Fruit fly (Drosophila melanogaster) whole organism, embryonic: ENCODE measurements around the gene Tom70.

Experiments
- Abd-B ChIP-seq: fragments of 200-800 bp; sonication (Bioruptor generic); optimal IDR thresholded peaks from 2 replicates; lab custom pipeline; 2018; ENCODE audit warnings: missing biosample characterization, mild to moderate bottlenecking, missing genetic modification characterization, moderate library complexity
- Ada2b ChIP-seq: fragments of 200-800 bp; sonication (Bioruptor generic); IDR thresholded peaks from 2 replicates; pipeline ENCODE4 v1.3.6; 2022; ENCODE audit warnings: missing biosample characterization, missing genetic modification characterization
- Awh ChIP-seq: fragments of 200-800 bp; sonication (Bioruptor generic); IDR thresholded peaks from 2 replicates; pipeline ENCODE4, ENCODE4 v1.3.6; 2022; ENCODE audit warnings: missing biosample characterization, missing genetic modification characterization
- Bteb2 ChIP-seq: fragments of 200-800 bp; sonication (Bioruptor generic); optimal IDR thresholded peaks from 2 replicates; lab custom pipeline; 2016; ENCODE audit warnings: missing biosample characterization, missing genetic modification characterization
- CG10147 ChIP-seq: fragments of 200-800 bp; sonication (Bioruptor generic); optimal IDR thresholded peaks from 2 replicates; lab custom pipeline; 2019; ENCODE audit warnings: missing biosample characterization, mild to moderate bottlenecking, missing genetic modification characterization, moderate library complexity
- CG10209 ChIP-seq: fragments of 200-800 bp; sonication (Bioruptor generic); optimal IDR thresholded peaks from 3 replicates; lab custom pipeline; 2017; ENCODE audit warnings: missing biosample characterization, mild to moderate bottlenecking, missing genetic modification characterization, missing genetic modification reagents
- CG10274 ChIP-seq: fragments of 200-800 bp; sonication (Bioruptor generic); optimal IDR thresholded peaks from 3 replicates; lab custom pipeline; 2017; ENCODE audit warnings: missing biosample characterization, mild to moderate bottlenecking, missing genetic modification characterization
- CG11247 ChIP-seq: fragments of 200-800 bp; sonication (Bioruptor generic); IDR thresholded peaks from 2 replicates; pipeline ENCODE4 v1.3.6; 2022; ENCODE audit warnings: missing biosample characterization, missing genetic modification characterization
- CG12391 ChIP-seq: fragments of 200-800 bp; sonication (Bioruptor generic); optimal IDR thresholded peaks from 3 replicates; lab custom pipeline; 2018; ENCODE audit warnings: missing biosample characterization, mild to moderate bottlenecking, missing genetic modification characterization, moderate library complexity
- CG13775 ChIP-seq: fragments of 200-800 bp; sonication (Bioruptor generic); optimal IDR thresholded peaks from 3 replicates; lab custom pipeline; 2017; ENCODE audit warnings: missing biosample characterization, mild to moderate bottlenecking, missing genetic modification characterization
- CG1603 ChIP-seq: fragments of 200-800 bp; sonication (Bioruptor generic); optimal IDR thresholded peaks from 2 replicates; lab custom pipeline; 2019; ENCODE audit warnings: missing biosample characterization, mild to moderate bottlenecking, missing genetic modification characterization, moderate library complexity
- CG1647 ChIP-seq: fragments of 200-800 bp; sonication (Bioruptor generic); optimal IDR thresholded peaks from 3 replicates; lab custom pipeline; 2016; ENCODE audit warnings: missing biosample characterization, missing genetic modification characterization
- CG16779 ChIP-seq: fragments of 200-800 bp; sonication (Bioruptor generic); IDR thresholded peaks from 2 replicates; pipeline ENCODE4 v1.3.6; 2022; ENCODE audit warnings: missing biosample characterization, missing genetic modification characterization
- CG17385 ChIP-seq: fragments of 200-800 bp; sonication (Bioruptor generic); optimal IDR thresholded peaks from 3 replicates; lab custom pipeline; 2018; ENCODE audit warnings: missing biosample characterization, mild to moderate bottlenecking, missing genetic modification characterization
- CG17912 ChIP-seq: fragments of 200-800 bp; sonication (Bioruptor generic); optimal IDR thresholded peaks from 2 replicates; lab custom pipeline; 2018; ENCODE audit warnings: missing biosample characterization, mild to moderate bottlenecking, missing genetic modification characterization
- CG18011 ChIP-seq: fragments of 200-800 bp; sonication (Bioruptor generic); optimal IDR thresholded peaks from 2 replicates; lab custom pipeline; 2017; ENCODE audit warnings: missing biosample characterization, missing genetic modification characterization, mild to moderate bottlenecking, moderate library complexity, missing genotype
- CG2129 ChIP-seq: fragments of 200-800 bp; sonication (Bioruptor generic); IDR thresholded peaks from 2 replicates; pipeline ENCODE4 v1.3.6; 2022; ENCODE audit warnings: missing biosample characterization, missing genetic modification characterization; ENCODE audit not compliant: partially characterized antibody
- CG2875 ChIP-seq: fragments of 200-800 bp; sonication (Bioruptor generic); optimal IDR thresholded peaks from 2 replicates; lab custom pipeline; 2017; ENCODE audit warnings: missing biosample characterization, mild to moderate bottlenecking, missing genetic modification characterization, missing genetic modification reagents
- CG3847 ChIP-seq: fragments of 200-800 bp; sonication (Bioruptor generic); IDR thresholded peaks from 2 replicates; pipeline ENCODE4 v1.3.6; 2022; ENCODE audit warnings: missing biosample characterization, missing genetic modification characterization
- CG42726 ChIP-seq: fragments of 200-800 bp; sonication (Bioruptor generic); IDR thresholded peaks from 2 replicates; pipeline ENCODE4 v1.3.6; 2022; ENCODE audit warnings: missing biosample characterization, missing genetic modification characterization; ENCODE audit not compliant: partially characterized antibody
- CG4707 ChIP-seq: fragments of 200-800 bp; sonication (Bioruptor generic); optimal IDR thresholded peaks from 2 replicates; lab custom pipeline; 2018; ENCODE audit warnings: missing biosample characterization, mild to moderate bottlenecking, missing genetic modification characterization, moderate library complexity
- CG4854 ChIP-seq: fragments of 200-800 bp; sonication (Bioruptor generic); optimal IDR thresholded peaks from 2 replicates; lab custom pipeline; 2016; ENCODE audit warnings: missing biosample characterization, missing genetic modification characterization, inconsistent platforms
- CG6854 ChIP-seq: fragments of 200-800 bp; sonication (Bioruptor generic); optimal IDR thresholded peaks from 3 replicates; lab custom pipeline; 2017; ENCODE audit warnings: missing biosample characterization, mild to moderate bottlenecking, missing genetic modification characterization
- CG8089 ChIP-seq: fragments of 200-800 bp; sonication (Bioruptor generic); optimal IDR thresholded peaks from 3 replicates; lab custom pipeline; 2016; ENCODE audit warnings: missing biosample characterization, missing genetic modification characterization
- CG8388 ChIP-seq: fragments of 200-800 bp; sonication (Bioruptor generic); optimal IDR thresholded peaks from 2 replicates; lab custom pipeline; 2019; ENCODE audit warnings: missing biosample characterization, mild to moderate bottlenecking, missing genetic modification characterization, moderate library complexity
- Dfd ChIP-seq, 2 experiments: fragments of >200 bp; optimal IDR thresholded peaks; 2 replicates each; lab custom pipeline; 2017; ENCODE audit warnings: missing biosample characterization in 2 of 2, missing genetic modification characterization in 2 of 2
- Eip74EF ChIP-seq, 2 experiments: fragments of 200-800 bp in 1 of 2; fragments of >200 bp in 1 of 2; sonication (Bioruptor generic) in 1 of 2; optimal IDR thresholded peaks; 2 replicates each; lab custom pipeline; 2017 to 2019; ENCODE audit warnings: missing biosample characterization in 2 of 2, missing genetic modification characterization in 2 of 2, mild to moderate bottlenecking in 1 of 2, moderate library complexity in 1 of 2
- Elba2 ChIP-seq: fragments of 200-800 bp; sonication (Bioruptor generic); optimal IDR thresholded peaks from 3 replicates; lab custom pipeline; 2016; ENCODE audit warnings: missing biosample characterization, missing genetic modification characterization
- HHEX ChIP-seq: fragments of 200-800 bp; sonication (Bioruptor generic); optimal IDR thresholded peaks from 3 replicates; lab custom pipeline; 2017; ENCODE audit warnings: missing biosample characterization, mild to moderate bottlenecking, missing genetic modification characterization, missing genetic modification reagents
- Hand ChIP-seq: fragments of 200-800 bp; sonication (Bioruptor generic); optimal IDR thresholded peaks from 2 replicates; lab custom pipeline; 2017; ENCODE audit warnings: mild to moderate bottlenecking, missing biosample characterization, missing genetic modification reagents, missing genetic modification characterization
- MTF-1 ChIP-seq: fragments of 200-800 bp; sonication (Bioruptor generic); optimal IDR thresholded peaks from 2 replicates; lab custom pipeline; 2018; ENCODE audit warnings: missing biosample characterization, mild to moderate bottlenecking, missing genetic modification characterization, borderline replicate concordance
- Mes4 ChIP-seq: fragments of 200-800 bp; sonication (Bioruptor generic); optimal IDR thresholded peaks from 2 replicates; lab custom pipeline; 2016; ENCODE audit warnings: missing biosample characterization, missing genetic modification characterization
- Neu2 ChIP-seq: fragments of 200-800 bp; sonication (Bioruptor generic); optimal IDR thresholded peaks from 3 replicates; lab custom pipeline; 2016; ENCODE audit warnings: missing biosample characterization, missing genetic modification characterization, borderline replicate concordance
- PHDP ChIP-seq: fragments of 200-800 bp; sonication (Bioruptor generic); optimal IDR thresholded peaks from 3 replicates; lab custom pipeline; 2018; ENCODE audit warnings: missing biosample characterization, mild to moderate bottlenecking, missing genetic modification characterization, moderate library complexity
- Rx ChIP-seq: fragments of 200-800 bp; sonication (Bioruptor generic); IDR thresholded peaks from 2 replicates; pipeline ENCODE4 v1.3.6; 2022; ENCODE audit warnings: missing biosample characterization, missing genetic modification characterization
- Sry-δ ChIP-seq: fragments of 200-800 bp; sonication (Bioruptor generic); optimal IDR thresholded peaks from 2 replicates; lab custom pipeline; 2016; ENCODE audit warnings: missing biosample characterization, missing genetic modification characterization
- ab ChIP-seq: fragments of 200-800 bp; sonication (Bioruptor generic); optimal IDR thresholded peaks from 2 replicates; lab custom pipeline; 2016; ENCODE audit warnings: missing biosample characterization, missing genetic modification characterization
- ac ChIP-seq: fragments of 200-800 bp; sonication (Bioruptor generic); optimal IDR thresholded peaks from 3 replicates; lab custom pipeline; 2017; ENCODE audit warnings: missing biosample characterization, mild to moderate bottlenecking, missing genetic modification characterization
- chm ChIP-seq: fragments of 200-800 bp; sonication (Bioruptor generic); IDR thresholded peaks from 2 replicates; pipeline ENCODE4 v1.3.6; 2022; ENCODE audit warnings: missing biosample characterization, missing genetic modification characterization
- grau ChIP-seq: fragments of 200-800 bp; optimal IDR thresholded peaks from 3 replicates; lab custom pipeline; 2019; ENCODE audit warnings: missing biosample characterization, mild to moderate bottlenecking, missing genetic modification characterization, moderate library complexity
- h ChIP-seq: fragments of >200 bp; optimal IDR thresholded peaks from 2 replicates; lab custom pipeline; 2017
- ham ChIP-seq: fragments of 200-800 bp; sonication (Bioruptor generic); IDR thresholded peaks from 2 replicates; pipeline ENCODE4 v1.3.6; 2022; ENCODE audit warnings: missing biosample characterization, missing genetic modification characterization
- jigr1 ChIP-seq: fragments of 200-800 bp; sonication (Bioruptor generic); IDR thresholded peaks from 3 replicates; pipeline ENCODE4 v1.3.6; 2022; ENCODE audit warnings: missing biosample characterization, missing genetic modification characterization
- jumu ChIP-seq: fragments of 200-800 bp; sonication (Bioruptor generic); optimal IDR thresholded peaks from 3 replicates; lab custom pipeline; 2016; ENCODE audit warnings: missing biosample characterization, missing genetic modification characterization
- org-1 ChIP-seq: fragments of 200-800 bp; sonication (Bioruptor generic); optimal IDR thresholded peaks from 2 replicates; lab custom pipeline; 2017; ENCODE audit warnings: missing biosample characterization, missing genetic modification characterization
- prd ChIP-seq, 3 experiments: fragments of >200 bp in 2 of 3; fragments of 200-800 bp in 1 of 3; sonication (Bioruptor generic) in 1 of 3; optimal IDR thresholded peaks in 2 of 3; IDR thresholded peaks in 1 of 3; 2 replicates in 2 of 3; 3 replicates in 1 of 3; pipeline versions ENCODE4 v1.3.6 to Lab custom; 2017 to 2022; ENCODE audit warnings: missing biosample characterization in 1 of 3, missing genetic modification characterization in 1 of 3
- psq ChIP-seq: fragments of 200-800 bp; sonication (Bioruptor generic); optimal IDR thresholded peaks from 2 replicates; lab custom pipeline; 2017; ENCODE audit warnings: missing biosample characterization, missing genetic modification characterization
- salm ChIP-seq: fragments of 200-800 bp; sonication (Bioruptor generic); optimal IDR thresholded peaks from 2 replicates; lab custom pipeline; 2018; ENCODE audit warnings: missing biosample characterization, mild to moderate bottlenecking, missing genetic modification characterization
- scrt ChIP-seq: fragments of 200-800 bp; sonication (Bioruptor generic); optimal IDR thresholded peaks from 2 replicates; lab custom pipeline; 2018; ENCODE audit warnings: missing biosample characterization, mild to moderate bottlenecking, missing genetic modification characterization, moderate library complexity

Tom70 gene

dm6 chr2L:12021193-12021592 lies 17.1 kb downstream of the Tom70 start (continued):
- peak; percentile 33 for TF ChIP-seq Bteb2
- peak; percentile 69 for TF ChIP-seq CG1603 (tag; lab: Kevin White, UChicago)
- TF ChIP-seq Eip74EF (GFP tag; optimal IDR thresholded peaks at IDR 0.05; lab: Kevin White, UChicago) = peak in 1 of 2 experiments; percentile 79
- peak; percentile 8 for TF ChIP-seq CG17912
- TF ChIP-seq h (lab: Kevin White, UChicago) = no peak
- peak; percentile 77 for TF ChIP-seq CG4707
- peak; percentile 33 for TF ChIP-seq CG1647 (GFP tag; lab: Kevin White, UChicago)
- 0 out of 2 replicates have a peak, but pooled peaks have one; percentile 19 for TF ChIP-seq Awh
- peak; percentile 77 for TF ChIP-seq HHEX
- TF ChIP-seq CG8089 (GFP tag; lab: Kevin White, UChicago) = peak; percentile 44
- TF ChIP-seq Abd-B (GFP tag; lab: Kevin White, UChicago) = no peak
- TF ChIP-seq org-1 (GFP tag; lab: Kevin White, UChicago) = peak; percentile 62
- TF ChIP-seq Mes4 (GFP tag; lab: Kevin White, UChicago) = peak; percentile 17
- peak; percentile 34 for TF ChIP-seq CG10147 (GFP tag; lab: Kevin White, UChicago)
- no peak for TF ChIP-seq Elba2 (GFP tag; lab: Kevin White, UChicago)
- peak; percentile 8 for TF ChIP-seq CG10274 (GFP tag; lab: Kevin White, UChicago)
- TF ChIP-seq grau (tag; lab: Kevin White, UChicago) = peak; percentile 60
- no peak for TF ChIP-seq Dfd (GFP tag; optimal IDR thresholded peaks at IDR 0.05; lab: Kevin White, UChicago)
- TF ChIP-seq CG11247 (GFP tag; lab: Robert Waterston, UW) = peak; percentile 50; the same call in 1 of the 2 replicates
- peak; percentile 28 for TF ChIP-seq CG17385 (GFP tag; lab: Kevin White, UChicago)
- TF ChIP-seq CG12391 (tag; lab: Kevin White, UChicago) = peak; percentile 65
- no peak for TF ChIP-seq Rx (GFP tag; lab: Robert Waterston, UW)
- peak; percentile 42 for TF ChIP-seq Hand
- TF ChIP-seq CG2129 (GFP tag; lab: Robert Waterston, UW) = no peak
- peak; percentile 83 for TF ChIP-seq CG10209
- peak; percentile 46 for TF ChIP-seq CG4854 (GFP tag; lab: Kevin White, UChicago)
- TF ChIP-seq PHDP (tag; lab: Kevin White, UChicago) = peak; percentile 91
- no peak for TF ChIP-seq chm (GFP tag; lab: Robert Waterston, UW)
- peak; percentile 88 for TF ChIP-seq CG2875
- TF ChIP-seq Sry-δ (GFP tag; lab: Kevin White, UChicago) = peak; percentile 4
- TF ChIP-seq Neu2 = no peak
- peak; percentile 40 for TF ChIP-seq scrt (GFP tag; lab: Kevin White, UChicago)
- no peak for TF ChIP-seq CG3847 (GFP tag; lab: Robert Waterston, UW)
- TF ChIP-seq ham (GFP tag; lab: Robert Waterston, UW) = no peak
- TF ChIP-seq CG8388 (GFP tag; lab: Kevin White, UChicago) = peak; percentile 42
- TF ChIP-seq ab (GFP tag; lab: Kevin White, UChicago) = no peak
- TF ChIP-seq CG16779 = peak; percentile 62; the same call in 1 of the 2 replicates
- TF ChIP-seq salm (tag; lab: Kevin White, UChicago) = peak; percentile 9
- TF ChIP-seq ac (GFP tag; lab: Kevin White, UChicago) = peak; percentile 8
- TF ChIP-seq jigr1 = no peak
- TF ChIP-seq jumu = no peak
- peak; percentile 26 for TF ChIP-seq CG13775 (GFP tag; lab: Kevin White, UChicago)
- peak; percentile 19; the same call in 1 of the 2 replicates for TF ChIP-seq Ada2b
- no peak for TF ChIP-seq CG42726
- TF ChIP-seq prd (optimal IDR thresholded peaks at IDR 0.05; lab: Kevin White, UChicago) = no peak
- TF ChIP-seq prd (GFP tag; IDR thresholded peaks at IDR 0.05; lab: Robert Waterston, UW) = peak; percentile 51; the same call in 2 of the 3 replicates
- TF ChIP-seq psq (GFP tag; lab: Kevin White, UChicago) = peak; percentile 46
- TF ChIP-seq CG6854 (GFP tag; lab: Kevin White, UChicago) = peak; percentile 48
- peak; percentile 78 for TF ChIP-seq MTF-1
- peak; percentile 42 for TF ChIP-seq CG18011 (GFP tag; lab: Kevin White, UChicago)
